Fruit fly (Drosophila melanogaster) whole organism, wandering third instar larva: ENCODE results near the gene Ugt35E2.

Experiments used
- Abd-B ChIP-seq: fragments of >200 bp; optimal IDR thresholded peaks from 2 replicates; lab custom pipeline; 2017; ENCODE audit warnings: missing biosample characterization, missing genetic modification characterization
- CG32264 ChIP-seq: fragments of 200-800 bp; sonication (Bioruptor generic); optimal IDR thresholded peaks from 2 replicates; lab custom pipeline; 2016; ENCODE audit warnings: missing biosample characterization, missing genetic modification characterization
- CG9705 ChIP-seq: fragments of 200-800 bp; sonication (Bioruptor generic); optimal IDR thresholded peaks from 2 replicates; lab custom pipeline; 2018; ENCODE audit warnings: missing biosample characterization, mild to moderate bottlenecking, missing genetic modification characterization
- CrebA ChIP-seq: fragments of 200-800 bp; sonication (Bioruptor generic); optimal IDR thresholded peaks from 2 replicates; lab custom pipeline; 2016; ENCODE audit warnings: missing biosample characterization, mild to moderate bottlenecking, missing genetic modification characterization, borderline replicate concordance
- Dfd ChIP-seq: fragments of >200 bp; optimal IDR thresholded peaks from 2 replicates; lab custom pipeline; 2017; ENCODE audit warnings: missing biosample characterization, missing genetic modification characterization
- Dif ChIP-seq: fragments of 200-275, 200-300 bp; sonication (Bioruptor generic); optimal IDR thresholded peaks from 2 replicates; lab custom pipeline; 2018; ENCODE audit warnings: missing biosample characterization, missing genetic modification characterization; ENCODE audit not compliant: partially characterized antibody
- GATAd ChIP-seq: sonication (Bioruptor generic); optimal IDR thresholded peaks from 2 replicates; lab custom pipeline; 2016; ENCODE audit warnings: missing biosample characterization, missing genetic modification characterization
- HLH106 ChIP-seq: fragments of 200-800 bp; optimal IDR thresholded peaks from 3 replicates; lab custom pipeline; 2019; ENCODE audit warnings: missing biosample characterization, mild to moderate bottlenecking, missing genetic modification characterization, moderate library complexity
- Hnf4 ChIP-seq: fragments of 200-800 bp; sonication (Bioruptor generic); optimal IDR thresholded peaks from 2 replicates; lab custom pipeline; 2016; ENCODE audit warnings: missing biosample characterization, mild to moderate bottlenecking, missing genetic modification characterization
- Hr83 ChIP-seq: fragments of 200-300 bp; sonication (Bioruptor generic); optimal IDR thresholded peaks from 2 replicates; lab custom pipeline; 2016; ENCODE audit warnings: missing biosample characterization, mild to moderate bottlenecking, missing genetic modification characterization, moderate library complexity; ENCODE audit not compliant: poor library complexity, severe bottlenecking
- Mio ChIP-seq: sonication (Bioruptor generic); optimal IDR thresholded peaks from 2 replicates; lab custom pipeline; 2016; ENCODE audit warnings: missing biosample characterization, missing genetic modification characterization
- Myc ChIP-seq: fragments of >200 bp; optimal IDR thresholded peaks from 2 replicates; lab custom pipeline; 2017
- N ChIP-seq: fragments of >200 bp; optimal IDR thresholded peaks from 2 replicates; lab custom pipeline; 2018; ENCODE audit warnings: missing biosample characterization, missing external identifiers, missing genetic modification characterization
- OdsH ChIP-seq: fragments of 200-800 bp; sonication (Bioruptor generic); optimal IDR thresholded peaks from 2 replicates; lab custom pipeline; 2016; ENCODE audit warnings: missing biosample characterization, mild to moderate bottlenecking, missing genetic modification characterization
- Rel ChIP-seq, 2 experiments: fragments of 200-800 bp; sonication (Bioruptor generic) in 1 of 2; optimal IDR thresholded peaks; 2 replicates in 1 of 2; 3 replicates in 1 of 2; lab custom pipeline; 2016 to 2019; ENCODE audit warnings: mild to moderate bottlenecking in 2 of 2, missing biosample characterization in 2 of 2, missing genetic modification characterization in 2 of 2, moderate library complexity in 1 of 2
- Sp1 ChIP-seq: fragments of 200-800 bp; sonication (Bioruptor generic); optimal IDR thresholded peaks from 3 replicates; lab custom pipeline; 2019; ENCODE audit warnings: missing biosample characterization, mild to moderate bottlenecking, missing genetic modification characterization, moderate library complexity
- Vsx2 ChIP-seq: fragments of 200-300, 225-300 bp; sonication (Bioruptor generic); optimal IDR thresholded peaks from 2 replicates; lab custom pipeline; 2018; ENCODE audit warnings: missing biosample characterization, missing genetic modification characterization; ENCODE audit not compliant: partially characterized antibody
- brk ChIP-seq: fragments of 200-800 bp; sonication (Bioruptor generic); optimal IDR thresholded peaks from 2 replicates; lab custom pipeline; 2016; ENCODE audit warnings: missing biosample characterization, mild to moderate bottlenecking, missing genetic modification characterization
- dl ChIP-seq, 2 experiments: fragments of 175-275, 200-275 bp in 1 of 2; fragments of 200-275 bp in 1 of 2; sonication (Bioruptor generic); optimal IDR thresholded peaks; lab custom pipeline; 2018; ENCODE audit warnings: mild to moderate bottlenecking in 2 of 2, missing biosample characterization in 2 of 2, missing genetic modification characterization in 2 of 2, moderate library complexity in 2 of 2; ENCODE audit not compliant: partially characterized antibody in 2 of 2, insufficient read depth in 1 of 2
- dmrt93B ChIP-seq: fragments of 200-800 bp; sonication (Bioruptor generic); optimal IDR thresholded peaks from 2 replicates; lab custom pipeline; 2018; ENCODE audit warnings: missing biosample characterization, mild to moderate bottlenecking, missing genetic modification characterization
- ey ChIP-seq: fragments of 200-800 bp; sonication (Bioruptor generic); optimal IDR thresholded peaks from 2 replicates; lab custom pipeline; 2016; ENCODE audit warnings: missing biosample characterization, missing genetic modification characterization
- foxo ChIP-seq, 2 experiments: fragments of 200-800 bp; sonication (Bioruptor generic); optimal IDR thresholded peaks; 2 replicates in 1 of 2; 3 replicates in 1 of 2; lab custom pipeline; 2016 to 2017; ENCODE audit warnings: missing biosample characterization in 2 of 2, missing genetic modification characterization in 2 of 2
- fru ChIP-seq: fragments of 200-800 bp; sonication (Bioruptor generic); optimal IDR thresholded peaks from 3 replicates; lab custom pipeline; 2016; ENCODE audit warnings: missing biosample characterization, mild to moderate bottlenecking, missing genetic modification characterization
- h ChIP-seq: fragments of 200-800 bp; sonication (Bioruptor generic); optimal IDR thresholded peaks from 3 replicates; lab custom pipeline; 2016; ENCODE audit warnings: missing biosample characterization, mild to moderate bottlenecking, missing genetic modification characterization
- jim ChIP-seq: fragments of 175-275, 200-325 bp; sonication (Bioruptor generic); optimal IDR thresholded peaks from 2 replicates; lab custom pipeline; 2016; ENCODE audit warnings: missing biosample characterization, mild to moderate bottlenecking, missing genetic modification characterization
- lola ChIP-seq: fragments of >200 bp; optimal IDR thresholded peaks from 2 replicates; lab custom pipeline; 2017; ENCODE audit warnings: missing biosample characterization, missing genetic modification characterization
- pan ChIP-seq: fragments of >200 bp; optimal IDR thresholded peaks from 2 replicates; lab custom pipeline; 2017
- psq ChIP-seq: fragments of 200-800 bp; sonication (Bioruptor generic); optimal IDR thresholded peaks from 3 replicates; lab custom pipeline; 2017; ENCODE audit warnings: missing biosample characterization, mild to moderate bottlenecking, missing genetic modification characterization, moderate library complexity
- rgr ChIP-seq: fragments of 200-800 bp; sonication (Bioruptor generic); optimal IDR thresholded peaks from 3 replicates; lab custom pipeline; 2016; ENCODE audit warnings: missing biosample characterization, mild to moderate bottlenecking, missing genetic modification characterization
- sage ChIP-seq: fragments of 200-800 bp; sonication (Bioruptor generic); optimal IDR thresholded peaks from 2 replicates; lab custom pipeline; 2016; ENCODE audit warnings: missing biosample characterization, mild to moderate bottlenecking, missing genetic modification characterization
- sv ChIP-seq: fragments of 200-800 bp; sonication (Bioruptor generic); optimal IDR thresholded peaks from 3 replicates; lab custom pipeline; 2016; ENCODE audit warnings: missing biosample characterization, missing genetic modification characterization
- tai ChIP-seq: sonication (Bioruptor generic); optimal IDR thresholded peaks from 2 replicates; lab custom pipeline; 2016; ENCODE audit warnings: missing biosample characterization, missing genetic modification characterization

The Ugt35E2 gene

dm6 chr3R:11173169-11173506 lies 5.4 kb upstream of the Ugt35E2 start:
- no peak for TF ChIP-seq foxo (GFP tag; optimal IDR thresholded peaks at IDR 0.05; lab: Kevin White, UChicago)
- TF ChIP-seq CrebA (GFP tag; lab: Kevin White, UChicago): peak; percentile 58
- TF ChIP-seq, all 38 proteins: peak for 1

dm6 chr3R:11172460-11173168 lies 4.8 kb upstream of the Ugt35E2 start, which contains the start of gene Ugt35A1:
Gene Ugt35A1, minus strand, starts transcription at chr3R:11172664.
- peak; percentile 16 for TF ChIP-seq Dif (GFP tag; lab: Kevin White, UChicago)
- no peak for TF ChIP-seq Abd-B (GFP tag; lab: Kevin White, UChicago)
- TF ChIP-seq CG32264 (GFP tag; lab: Kevin White, UChicago): no peak
- no peak for TF ChIP-seq Rel (GFP tag; optimal IDR thresholded peaks at IDR 0.05; lab: Kevin White, UChicago)
- no peak for TF ChIP-seq Rel (tag; optimal IDR thresholded peaks at IDR 0.05; lab: Kevin White, UChicago)
- no peak for TF ChIP-seq lola
- TF ChIP-seq GATAd (GFP tag; lab: Kevin White, UChicago): no peak
- peak in 1 of 2 experiments; percentile 28 for TF ChIP-seq dl (GFP tag; optimal IDR thresholded peaks at IDR 0.05; lab: Kevin White, UChicago; ENCODE audit: insufficient read depth in 1 of 2, partially characterized antibody in 2 of 2)
- TF ChIP-seq brk (GFP tag; lab: Kevin White, UChicago): peak; percentile 17
- no peak for TF ChIP-seq rgr (GFP tag; lab: Kevin White, UChicago)
- no peak for TF ChIP-seq N (GFP tag; lab: Kevin White, UChicago)
- no peak for TF ChIP-seq CG9705 (GFP tag; lab: Kevin White, UChicago)
- no peak for TF ChIP-seq Mio
- TF ChIP-seq h: no peak
- no peak for TF ChIP-seq sage (GFP tag; lab: Kevin White, UChicago)
- no peak for TF ChIP-seq fru (GFP tag; lab: Kevin White, UChicago)
- TF ChIP-seq CrebA (GFP tag; lab: Kevin White, UChicago): no peak
- no peak for TF ChIP-seq HLH106
- TF ChIP-seq OdsH (GFP tag; lab: Kevin White, UChicago): no peak
- TF ChIP-seq Sp1 (GFP tag; lab: Kevin White, UChicago): no peak
- TF ChIP-seq Myc (lab: Kevin White, UChicago): no peak
- peak; percentile 94 for TF ChIP-seq Vsx2 (GFP tag; lab: Kevin White, UChicago)
- TF ChIP-seq sv (GFP tag; lab: Kevin White, UChicago): no peak
- no peak for TF ChIP-seq Dfd (GFP tag; lab: Kevin White, UChicago)

- no peak for TF ChIP-seq N (GFP tag; lab: Kevin White, UChicago)
- no peak for TF ChIP-seq Hnf4
- no peak for TF ChIP-seq CG9705 (GFP tag; lab: Kevin White, UChicago)
- no peak for TF ChIP-seq jim (GFP tag; lab: Kevin White, UChicago)
- TF ChIP-seq h: no peak
- TF ChIP-seq, all 38 proteins: peak for 0
Observed at dm6 chr3R:11170146-11170545, 2.4 kb upstream of the Ugt35E2 start, which contains the start of gene Ugt35B1. Gene Ugt35B1, minus strand, starts transcription at chr3R:11170246.

- TF ChIP-seq Dfd (GFP tag; lab: Kevin White, UChicago) (no peak), Abd-B (GFP tag; lab: Kevin White, UChicago) (no peak), foxo (GFP tag; optimal IDR thresholded peaks at IDR 0.05; lab: Kevin White, UChicago) (no peak), pan (lab: Kevin White, UChicago) (no peak), tai (GFP tag; lab: Kevin White, UChicago) (no peak), sage (GFP tag; lab: Kevin White, UChicago) (no peak), Vsx2 (GFP tag; lab: Kevin White, UChicago) (no peak), ey (GFP tag; lab: Kevin White, UChicago) (no peak), Sp1 (GFP tag; lab: Kevin White, UChicago) (no peak), dmrt93B (GFP tag; lab: Kevin White, UChicago) (no peak), Hr83 (GFP tag; lab: Kevin White, UChicago) (no peak), CG32264 (GFP tag; lab: Kevin White, UChicago) (no peak), psq (no peak), GATAd (GFP tag; lab: Kevin White, UChicago) (no peak)
Observed at dm6 chr3R:11165974-11166373, 1.8 kb downstream of the Ugt35E2 start, which contains the start of gene Ugt35E1. Gene Ugt35E1, minus strand, starts transcription at chr3R:11166074.
